Fruit fly (Drosophila melanogaster): ENCODE results near the gene Pdk1.
A peak's percentile ranks its signal among the peaks of the same experiment; 100 is the strongest.

The Pdk1 gene

DNA sequence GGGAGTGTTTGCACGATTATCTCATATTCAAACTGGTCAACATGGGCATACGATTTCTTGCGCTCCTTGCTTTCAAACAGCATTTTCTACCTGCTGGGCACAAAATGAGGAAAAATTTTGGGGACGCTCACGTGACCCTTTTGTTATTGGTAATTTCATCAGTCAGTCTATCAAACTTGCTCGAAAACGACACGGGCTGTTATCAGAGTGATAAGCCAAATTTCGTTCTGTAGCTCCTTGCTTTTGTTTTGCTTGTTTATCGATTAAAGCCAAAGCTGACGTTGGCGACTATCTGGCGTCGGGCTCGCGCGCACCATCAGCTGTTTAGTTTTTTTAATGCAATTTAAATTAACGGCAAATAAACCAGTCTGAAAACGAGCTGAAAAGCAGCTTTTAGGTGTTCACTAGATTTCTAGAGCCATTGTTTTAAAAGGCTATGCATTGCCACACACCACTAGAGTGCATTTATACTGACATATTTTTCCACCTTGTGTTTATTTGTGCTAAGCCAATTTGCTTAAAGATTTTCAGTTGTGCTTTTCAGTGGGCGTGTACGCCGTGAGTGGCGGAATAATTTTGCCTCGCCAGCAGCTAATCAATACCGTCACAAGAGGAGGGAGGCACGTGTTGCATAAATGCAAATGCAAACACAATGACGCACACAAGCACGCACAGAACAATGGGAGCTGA is 7.5 kb downstream of the Pdk1 start:
- TF ChIP-seq CG14655 (GFP tag; optimal IDR thresholded peaks at IDR 0.05) = no peak
- TF ChIP-seq CG4496 (GFP tag; IDR thresholded peaks at IDR 0.05) = no peak
- no peak for TF ChIP-seq CG13204 (GFP tag; optimal IDR thresholded peaks at IDR 0.05)
- TF ChIP-seq CG17806 (tag; optimal IDR thresholded peaks at IDR 0.05) = no peak
- no peak for TF ChIP-seq D1 (tag; optimal IDR thresholded peaks at IDR 0.05)
- no peak for TF ChIP-seq CG12605 (GFP tag; IDR thresholded peaks at IDR 0.05)
- TF ChIP-seq rn (GFP tag; IDR thresholded peaks at IDR 0.05) = no peak
- TF ChIP-seq fd96Ca (GFP tag; IDR thresholded peaks at IDR 0.05) = no peak
- no peak for TF ChIP-seq gl (tag; optimal IDR thresholded peaks at IDR 0.05)
- no peak for TF ChIP-seq CG34367 (tag; optimal IDR thresholded peaks at IDR 0.05)
- TF ChIP-seq Snoo (tag; optimal IDR thresholded peaks at IDR 0.05) = no peak
- TF ChIP-seq CG8159 (tag; optimal IDR thresholded peaks at IDR 0.05) = no peak
- no peak for TF ChIP-seq EcR (GFP tag; optimal IDR thresholded peaks at IDR 0.05)
- no peak for TF ChIP-seq CG8301 (tag; optimal IDR thresholded peaks at IDR 0.05)
- no peak for TF ChIP-seq CG9948 (tag; optimal IDR thresholded peaks at IDR 0.05)
- no peak for TF ChIP-seq CG15710 (tag; optimal IDR thresholded peaks at IDR 0.05)
- TF ChIP-seq Pif1B (GFP tag; optimal IDR thresholded peaks at IDR 0.05) = no peak
- no peak for TF ChIP-seq Ets98B (GFP tag; IDR thresholded peaks at IDR 0.05)

DNA sequence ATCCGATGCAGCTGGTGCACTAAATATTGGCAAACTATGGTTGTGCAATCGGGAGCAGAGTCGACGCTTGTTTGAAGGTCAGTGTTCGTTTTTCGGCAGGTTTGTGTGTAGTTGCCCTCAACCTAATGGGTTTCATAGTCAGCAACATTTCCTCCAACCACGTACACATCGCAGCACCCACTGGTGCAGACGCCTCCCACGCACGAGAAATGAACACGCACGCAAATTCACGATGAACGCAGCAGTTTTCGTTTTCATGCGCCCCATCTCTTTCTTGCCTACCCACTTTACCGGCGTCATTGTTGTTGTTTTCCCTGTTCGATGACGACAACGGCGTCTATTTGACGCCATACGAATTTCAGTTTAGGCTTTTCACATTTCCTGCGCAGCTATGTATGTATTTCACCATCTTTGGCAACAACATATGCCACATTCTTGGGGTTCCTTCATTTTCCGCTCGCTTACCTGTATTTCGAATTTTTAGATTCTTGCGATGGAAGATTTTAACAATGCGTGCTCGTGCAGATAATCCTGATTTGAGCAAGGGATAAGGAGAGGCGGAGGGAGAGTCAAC is 8.4 kb downstream of the Pdk1 start:
- TF ChIP-seq CG9948 (tag; optimal IDR thresholded peaks at IDR 0.05) (no peak), rn (GFP tag; IDR thresholded peaks at IDR 0.05) (no peak), Snoo (tag; optimal IDR thresholded peaks at IDR 0.05) (no peak), CG13204 (GFP tag; optimal IDR thresholded peaks at IDR 0.05) (no peak), Ets98B (GFP tag; IDR thresholded peaks at IDR 0.05) (no peak), CG14655 (GFP tag; optimal IDR thresholded peaks at IDR 0.05) (no peak)

DNA sequence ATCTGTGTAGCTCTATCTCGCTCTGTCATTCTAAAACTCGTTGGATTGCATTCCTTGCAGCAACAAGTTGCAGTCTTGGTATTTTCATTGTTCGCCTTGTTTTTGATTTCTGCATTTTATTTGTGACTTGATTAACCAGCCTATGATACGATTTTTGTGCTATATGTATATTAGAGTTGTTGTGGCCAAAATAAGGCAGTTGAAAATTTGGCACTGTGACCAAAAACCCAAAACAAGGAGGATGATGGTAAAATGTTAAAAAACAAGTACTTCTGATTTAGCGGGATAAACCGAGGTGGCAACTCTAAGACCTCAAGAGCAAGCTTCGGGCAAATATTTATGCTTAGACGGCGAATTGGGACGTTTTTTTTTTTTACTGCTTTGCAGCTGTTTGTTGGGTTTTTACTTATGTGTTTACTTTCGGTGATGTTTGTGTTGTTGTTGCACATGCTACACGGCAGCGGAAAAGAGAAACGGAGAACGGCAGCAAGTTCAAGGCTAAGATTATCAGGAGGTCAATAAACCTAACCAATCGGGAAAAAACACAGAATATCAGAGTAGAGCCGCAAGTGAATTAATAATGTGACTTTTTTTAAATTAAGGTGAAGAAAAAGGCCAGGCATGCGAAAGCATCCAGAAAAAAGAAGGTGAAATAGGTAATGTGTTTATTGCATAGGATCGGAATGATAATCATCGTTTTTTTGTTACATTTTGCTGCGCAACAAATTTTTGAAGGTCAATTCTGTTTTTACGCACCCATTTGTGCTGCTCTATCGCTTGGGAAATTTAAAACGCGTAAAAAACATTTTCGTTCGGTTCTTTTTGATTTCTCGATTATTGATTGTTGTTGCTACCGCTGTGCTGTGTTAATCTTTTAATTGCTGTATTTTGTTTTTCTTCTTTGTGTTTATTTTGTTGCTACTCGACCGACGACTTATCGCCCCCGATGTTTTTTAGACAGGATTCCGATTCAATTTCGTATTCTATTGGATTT is 10.6 kb downstream of the Pdk1 start:
- TF ChIP-seq CG13204 (GFP tag; optimal IDR thresholded peaks at IDR 0.05) (no peak), CG8159 (tag; optimal IDR thresholded peaks at IDR 0.05) (peak; percentile 39), EcR (GFP tag; optimal IDR thresholded peaks at IDR 0.05) (peak; percentile 94), rn (GFP tag; IDR thresholded peaks at IDR 0.05) (no peak), gl (tag; optimal IDR thresholded peaks at IDR 0.05) (peak; percentile 21), CG17806 (tag; optimal IDR thresholded peaks at IDR 0.05) (peak; percentile 30), CG10348 (GFP tag; IDR thresholded peaks at IDR 0.05) (no peak), D1 (tag; optimal IDR thresholded peaks at IDR 0.05) (peak; percentile 16)

DNA sequence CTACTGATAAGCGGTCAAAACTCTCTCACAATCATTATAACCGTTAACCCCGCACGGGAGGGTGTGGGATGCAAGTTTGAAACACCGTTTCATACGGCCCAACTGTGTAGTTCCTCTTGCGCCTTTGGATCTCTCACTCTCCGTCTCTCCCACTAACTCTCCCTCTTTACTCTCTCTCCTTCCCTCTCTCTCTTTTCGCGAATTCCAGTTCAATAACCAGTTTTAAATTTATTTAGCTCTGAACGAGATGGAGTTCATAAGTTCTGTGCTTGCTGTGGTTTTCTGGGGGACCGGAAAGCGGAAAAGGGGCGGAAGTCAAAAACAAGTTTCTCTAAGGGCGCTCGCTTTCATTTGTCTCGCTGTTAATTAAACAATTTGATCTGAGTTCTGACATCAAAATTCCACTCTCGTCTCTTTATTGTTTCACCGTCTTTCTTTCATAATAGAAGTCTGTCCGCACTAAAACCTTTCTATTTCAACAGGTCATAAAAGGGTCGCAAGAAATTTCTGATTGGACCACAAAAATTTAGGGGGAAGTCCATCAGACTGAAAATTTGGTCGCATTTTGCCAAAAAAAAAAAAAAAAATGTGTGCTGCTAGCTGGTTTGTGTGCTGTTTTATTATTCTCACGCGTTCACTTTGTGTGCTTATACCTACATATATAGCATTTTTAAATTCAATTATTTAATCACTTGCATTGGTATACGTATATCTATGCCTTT is 11.7 kb downstream of the Pdk1 start:
- TF ChIP-seq CG9948 (tag; optimal IDR thresholded peaks at IDR 0.05) (no peak), EcR (GFP tag; optimal IDR thresholded peaks at IDR 0.05) (peak; percentile 95), Ets98B (GFP tag; IDR thresholded peaks at IDR 0.05) (peak; percentile 21; the same call in 1 of the 2 replicates), Pif1A (GFP tag; optimal IDR thresholded peaks at IDR 0.05) (no peak), CG17806 (tag; optimal IDR thresholded peaks at IDR 0.05) (no peak), CG10348 (GFP tag; IDR thresholded peaks at IDR 0.05) (no peak), CG13204 (GFP tag; optimal IDR thresholded peaks at IDR 0.05) (no peak), CG12605 (GFP tag; IDR thresholded peaks at IDR 0.05) (peak; percentile 15; the same call in 1 of the 2 replicates), fd96Ca (GFP tag; IDR thresholded peaks at IDR 0.05) (no peak), Pif1B (GFP tag; optimal IDR thresholded peaks at IDR 0.05) (peak; percentile 8), CG4496 (GFP tag; IDR thresholded peaks at IDR 0.05) (0 out of 3 replicates have a peak, but pooled peaks have one; percentile 34), CG8159 (tag; optimal IDR thresholded peaks at IDR 0.05) (no peak), CG14655 (GFP tag; optimal IDR thresholded peaks at IDR 0.05) (no peak), D1 (tag; optimal IDR thresholded peaks at IDR 0.05) (no peak), Snoo (tag; optimal IDR thresholded peaks at IDR 0.05) (no peak), CG32121 (GFP tag; IDR thresholded peaks at IDR 0.05) (no peak), rn (GFP tag; IDR thresholded peaks at IDR 0.05) (no peak)

DNA sequence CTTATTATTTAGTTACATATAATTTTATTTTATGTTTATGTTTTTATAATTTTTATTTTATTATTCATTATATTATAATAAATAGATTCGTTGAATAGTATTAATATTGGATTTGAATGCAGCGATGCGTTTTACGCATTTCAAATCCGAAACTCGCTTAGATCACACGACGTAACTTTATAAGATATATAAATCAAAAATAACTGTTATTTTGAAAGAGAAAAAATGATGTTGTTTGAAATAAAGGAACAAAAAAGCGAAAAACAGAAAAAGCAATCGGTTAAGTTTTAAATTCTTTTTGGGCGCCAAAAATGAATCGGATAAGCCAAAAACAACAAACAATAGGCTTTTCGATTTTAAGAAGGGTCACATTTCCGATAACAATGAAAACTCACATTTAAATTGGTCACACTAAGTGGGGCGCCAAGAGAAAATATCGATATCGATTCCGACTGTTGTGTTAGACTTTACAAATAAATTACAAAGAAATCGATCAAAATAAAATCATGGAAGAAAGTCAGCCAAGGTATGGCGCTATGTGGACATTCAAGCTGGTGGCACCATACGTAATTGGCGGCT is 16.8 kb downstream of the Pdk1 start, which contains the start of gene CG6845:
Gene CG6845, plus strand, starts transcription at position 436 of the 579 bp plus-strand sequence.
- TF ChIP-seq CG13204 (GFP tag; optimal IDR thresholded peaks at IDR 0.05) = no peak
- peak; percentile 8 for TF ChIP-seq D1 (tag; optimal IDR thresholded peaks at IDR 0.05)
- no peak for TF ChIP-seq CG10348 (GFP tag; IDR thresholded peaks at IDR 0.05)

Measured in whole organism, pupa.